Worm (Caenorhabditis elegans) whole organism, late embryonic: ENCODE results near the gene F46F2.5.

Source experiments
- F13H6.1 ChIP-seq: sonication (generic microtip); optimal IDR thresholded peaks from 2 replicates; lab custom pipeline; 2016; ENCODE audit warnings: missing genetic modification characterization, missing compliant biosample characterization
- ama-1 ChIP-seq: fragments of 150-350 bp; optimal IDR thresholded peaks from 2 replicates; lab custom pipeline; 2014
- ceh-14 ChIP-seq: sonication (generic microtip); optimal IDR thresholded peaks from 2 replicates; lab custom pipeline; 2016; ENCODE audit warnings: missing genotype, missing genetic modification characterization, missing compliant biosample characterization
- ceh-24 ChIP-seq: sonication (generic microtip); optimal IDR thresholded peaks from 2 replicates; lab custom pipeline; 2016; ENCODE audit warnings: mild to moderate bottlenecking, missing genetic modification characterization, missing compliant biosample characterization
- ceh-48 ChIP-seq: sonication (generic microtip); optimal IDR thresholded peaks from 2 replicates; lab custom pipeline; 2016; ENCODE audit warnings: missing genetic modification characterization, inconsistent platforms, missing compliant biosample characterization
- eyg-1 ChIP-seq: sonication (generic microtip); optimal IDR thresholded peaks from 2 replicates; lab custom pipeline; 2016; ENCODE audit warnings: missing genotype, missing genetic modification characterization, missing compliant biosample characterization
- nhr-11 ChIP-seq: fragments of 150-350 bp; optimal IDR thresholded peaks from 2 replicates; lab custom pipeline; 2014; ENCODE audit warnings: missing biosample characterization, missing genetic modification characterization
- pha-4 ChIP-seq: fragments of 150-350 bp; optimal IDR thresholded peaks from 2 replicates; lab custom pipeline; 2018; ENCODE audit warnings: missing biosample characterization, missing genetic modification reagents, missing genetic modification characterization
- rnt-1 ChIP-seq: sonication (generic microtip); optimal IDR thresholded peaks from 2 replicates; lab custom pipeline; 2016; ENCODE audit warnings: missing genetic modification characterization, missing compliant biosample characterization
- syd-9 ChIP-seq: sonication (generic microtip); optimal IDR thresholded peaks from 2 replicates; lab custom pipeline; 2016; ENCODE audit warnings: mild to moderate bottlenecking, missing genetic modification characterization, moderate library complexity, missing compliant biosample characterization
- tbx-7 ChIP-seq: sonication (generic microtip); optimal IDR thresholded peaks from 2 replicates; lab custom pipeline; 2016; ENCODE audit warnings: missing genotype, missing genetic modification characterization, missing compliant biosample characterization
- unc-42 ChIP-seq: sonication (generic microtip); optimal IDR thresholded peaks from 2 replicates; lab custom pipeline; 2016; ENCODE audit warnings: missing genotype, missing genetic modification characterization, missing compliant biosample characterization
- unc-55 ChIP-seq: sonication (generic microtip); optimal IDR thresholded peaks from 2 replicates; lab custom pipeline; 2017; ENCODE audit warnings: missing biosample characterization, missing genetic modification reagents, missing genetic modification characterization

DNA sequence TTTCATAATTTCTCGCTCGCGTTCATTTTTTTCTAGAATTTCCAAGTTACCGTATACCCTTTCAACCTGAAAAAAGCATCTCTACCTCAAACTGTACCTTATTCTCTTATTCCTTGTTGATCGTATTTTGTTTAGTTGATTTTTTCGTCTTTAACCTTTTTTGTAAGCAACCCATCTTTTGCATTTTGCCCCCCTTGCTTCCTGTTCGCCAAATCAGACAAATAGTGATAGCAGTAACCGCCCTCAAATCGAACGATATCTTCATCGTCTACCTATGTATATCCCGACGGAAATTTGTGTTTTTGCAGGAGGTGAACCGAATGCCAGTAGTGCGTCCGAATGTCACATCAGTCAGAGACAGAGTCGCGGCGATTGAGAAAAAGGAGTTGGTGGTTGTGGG is at the start of gene F46F2.5:
- TF ChIP-seq ceh-24 (tag; lab: Kevin White, UChicago) (no peak), eyg-1 (tag; lab: Kevin White, UChicago) (no peak), ceh-14 (tag; lab: Kevin White, UChicago) (no peak), ceh-48 (tag; lab: Kevin White, UChicago) (no peak), syd-9 (no peak), pha-4 (no peak), rnt-1 (tag; lab: Kevin White, UChicago) (no peak), F13H6.1 (tag; lab: Kevin White, UChicago) (no peak), ama-1 (lab: Kevin White, UChicago) (no peak), nhr-11 (tag; lab: Kevin White, UChicago) (no peak), tbx-7 (tag; lab: Kevin White, UChicago) (no peak), unc-55 (GFP tag; lab: Kevin White, UChicago) (no peak), unc-42 (no peak)
